Fruit fly (Drosophila melanogaster) whole organism, wandering third instar larva: Measurements from ENCODE around the gene Ssu72.

Source experiments
- Abd-B ChIP-seq: fragments of >200 bp; optimal IDR thresholded peaks from 2 replicates; lab custom pipeline; 2017; ENCODE audit warnings: missing biosample characterization, missing genetic modification characterization
- CG32264 ChIP-seq: fragments of 200-800 bp; sonication (Bioruptor generic); optimal IDR thresholded peaks from 2 replicates; lab custom pipeline; 2016; ENCODE audit warnings: missing biosample characterization, missing genetic modification characterization
- CG9705 ChIP-seq: fragments of 200-800 bp; sonication (Bioruptor generic); optimal IDR thresholded peaks from 2 replicates; lab custom pipeline; 2018; ENCODE audit warnings: missing biosample characterization, mild to moderate bottlenecking, missing genetic modification characterization
- CrebA ChIP-seq: fragments of 200-800 bp; sonication (Bioruptor generic); optimal IDR thresholded peaks from 2 replicates; lab custom pipeline; 2016; ENCODE audit warnings: missing biosample characterization, mild to moderate bottlenecking, missing genetic modification characterization, borderline replicate concordance
- Dfd ChIP-seq: fragments of >200 bp; optimal IDR thresholded peaks from 2 replicates; lab custom pipeline; 2017; ENCODE audit warnings: missing biosample characterization, missing genetic modification characterization
- Dif ChIP-seq: fragments of 200-275, 200-300 bp; sonication (Bioruptor generic); optimal IDR thresholded peaks from 2 replicates; lab custom pipeline; 2018; ENCODE audit warnings: missing biosample characterization, missing genetic modification characterization; ENCODE audit not compliant: partially characterized antibody
- GATAd ChIP-seq: sonication (Bioruptor generic); optimal IDR thresholded peaks from 2 replicates; lab custom pipeline; 2016; ENCODE audit warnings: missing biosample characterization, missing genetic modification characterization
- HLH106 ChIP-seq: fragments of 200-800 bp; optimal IDR thresholded peaks from 3 replicates; lab custom pipeline; 2019; ENCODE audit warnings: missing biosample characterization, mild to moderate bottlenecking, missing genetic modification characterization, moderate library complexity
- Hnf4 ChIP-seq: fragments of 200-800 bp; sonication (Bioruptor generic); optimal IDR thresholded peaks from 2 replicates; lab custom pipeline; 2016; ENCODE audit warnings: missing biosample characterization, mild to moderate bottlenecking, missing genetic modification characterization
- Hr78 ChIP-seq: fragments of >200 bp; optimal IDR thresholded peaks from 2 replicates; lab custom pipeline; 2017; ENCODE audit warnings: missing biosample characterization, missing genetic modification characterization
- Hr83 ChIP-seq: fragments of 200-300 bp; sonication (Bioruptor generic); optimal IDR thresholded peaks from 2 replicates; lab custom pipeline; 2016; ENCODE audit warnings: missing biosample characterization, mild to moderate bottlenecking, missing genetic modification characterization, moderate library complexity; ENCODE audit not compliant: poor library complexity, severe bottlenecking
- Jra ChIP-seq: sonication (Bioruptor generic); optimal IDR thresholded peaks from 2 replicates; lab custom pipeline; 2016; ENCODE audit warnings: missing biosample characterization, missing genetic modification characterization
- Mio ChIP-seq: sonication (Bioruptor generic); optimal IDR thresholded peaks from 2 replicates; lab custom pipeline; 2016; ENCODE audit warnings: missing biosample characterization, missing genetic modification characterization
- Myc ChIP-seq: fragments of >200 bp; optimal IDR thresholded peaks from 2 replicates; lab custom pipeline; 2017
- N ChIP-seq: fragments of >200 bp; optimal IDR thresholded peaks from 2 replicates; lab custom pipeline; 2018; ENCODE audit warnings: missing biosample characterization, missing external identifiers, missing genetic modification characterization
- OdsH ChIP-seq: fragments of 200-800 bp; sonication (Bioruptor generic); optimal IDR thresholded peaks from 2 replicates; lab custom pipeline; 2016; ENCODE audit warnings: missing biosample characterization, mild to moderate bottlenecking, missing genetic modification characterization
- Rel ChIP-seq, 2 experiments: fragments of 200-800 bp; sonication (Bioruptor generic) in 1 of 2; optimal IDR thresholded peaks; 2 replicates in 1 of 2; 3 replicates in 1 of 2; lab custom pipeline; 2016 to 2019; ENCODE audit warnings: mild to moderate bottlenecking in 2 of 2, missing biosample characterization in 2 of 2, missing genetic modification characterization in 2 of 2, moderate library complexity in 1 of 2
- Sp1 ChIP-seq: fragments of 200-800 bp; sonication (Bioruptor generic); optimal IDR thresholded peaks from 3 replicates; lab custom pipeline; 2019; ENCODE audit warnings: missing biosample characterization, mild to moderate bottlenecking, missing genetic modification characterization, moderate library complexity
- Vsx2 ChIP-seq: fragments of 200-300, 225-300 bp; sonication (Bioruptor generic); optimal IDR thresholded peaks from 2 replicates; lab custom pipeline; 2018; ENCODE audit warnings: missing biosample characterization, missing genetic modification characterization; ENCODE audit not compliant: partially characterized antibody
- br ChIP-seq: fragments of 200-800 bp; sonication (Bioruptor generic); optimal IDR thresholded peaks from 2 replicates; lab custom pipeline; 2016; ENCODE audit warnings: missing biosample characterization, missing genetic modification characterization
- brk ChIP-seq: fragments of 200-800 bp; sonication (Bioruptor generic); optimal IDR thresholded peaks from 2 replicates; lab custom pipeline; 2016; ENCODE audit warnings: missing biosample characterization, mild to moderate bottlenecking, missing genetic modification characterization
- dl ChIP-seq, 2 experiments: fragments of 175-275, 200-275 bp in 1 of 2; fragments of 200-275 bp in 1 of 2; sonication (Bioruptor generic); optimal IDR thresholded peaks; lab custom pipeline; 2018; ENCODE audit warnings: mild to moderate bottlenecking in 2 of 2, missing biosample characterization in 2 of 2, missing genetic modification characterization in 2 of 2, moderate library complexity in 2 of 2; ENCODE audit not compliant: partially characterized antibody in 2 of 2, insufficient read depth in 1 of 2
- dmrt93B ChIP-seq: fragments of 200-800 bp; sonication (Bioruptor generic); optimal IDR thresholded peaks from 2 replicates; lab custom pipeline; 2018; ENCODE audit warnings: missing biosample characterization, mild to moderate bottlenecking, missing genetic modification characterization
- dsf ChIP-seq: sonication (Bioruptor generic); optimal IDR thresholded peaks from 2 replicates; lab custom pipeline; 2016; ENCODE audit warnings: missing biosample characterization, missing genetic modification characterization, borderline replicate concordance
- ey ChIP-seq: fragments of 200-800 bp; sonication (Bioruptor generic); optimal IDR thresholded peaks from 2 replicates; lab custom pipeline; 2016; ENCODE audit warnings: missing biosample characterization, missing genetic modification characterization
- foxo ChIP-seq, 2 experiments: fragments of 200-800 bp; sonication (Bioruptor generic); optimal IDR thresholded peaks; 2 replicates in 1 of 2; 3 replicates in 1 of 2; lab custom pipeline; 2016 to 2017; ENCODE audit warnings: missing biosample characterization in 2 of 2, missing genetic modification characterization in 2 of 2
- fru ChIP-seq: fragments of 200-800 bp; sonication (Bioruptor generic); optimal IDR thresholded peaks from 3 replicates; lab custom pipeline; 2016; ENCODE audit warnings: missing biosample characterization, mild to moderate bottlenecking, missing genetic modification characterization
- h ChIP-seq: fragments of 200-800 bp; sonication (Bioruptor generic); optimal IDR thresholded peaks from 3 replicates; lab custom pipeline; 2016; ENCODE audit warnings: missing biosample characterization, mild to moderate bottlenecking, missing genetic modification characterization
- jim ChIP-seq: fragments of 175-275, 200-325 bp; sonication (Bioruptor generic); optimal IDR thresholded peaks from 2 replicates; lab custom pipeline; 2016; ENCODE audit warnings: missing biosample characterization, mild to moderate bottlenecking, missing genetic modification characterization
- lola ChIP-seq: fragments of >200 bp; optimal IDR thresholded peaks from 2 replicates; lab custom pipeline; 2017; ENCODE audit warnings: missing biosample characterization, missing genetic modification characterization
- pan ChIP-seq: fragments of >200 bp; optimal IDR thresholded peaks from 2 replicates; lab custom pipeline; 2017
- psq ChIP-seq: fragments of 200-800 bp; sonication (Bioruptor generic); optimal IDR thresholded peaks from 3 replicates; lab custom pipeline; 2017; ENCODE audit warnings: missing biosample characterization, mild to moderate bottlenecking, missing genetic modification characterization, moderate library complexity
- rgr ChIP-seq: fragments of 200-800 bp; sonication (Bioruptor generic); optimal IDR thresholded peaks from 3 replicates; lab custom pipeline; 2016; ENCODE audit warnings: missing biosample characterization, mild to moderate bottlenecking, missing genetic modification characterization
- sage ChIP-seq: fragments of 200-800 bp; sonication (Bioruptor generic); optimal IDR thresholded peaks from 2 replicates; lab custom pipeline; 2016; ENCODE audit warnings: missing biosample characterization, mild to moderate bottlenecking, missing genetic modification characterization
- sv ChIP-seq: fragments of 200-800 bp; sonication (Bioruptor generic); optimal IDR thresholded peaks from 3 replicates; lab custom pipeline; 2016; ENCODE audit warnings: missing biosample characterization, missing genetic modification characterization
- tai ChIP-seq: sonication (Bioruptor generic); optimal IDR thresholded peaks from 2 replicates; lab custom pipeline; 2016; ENCODE audit warnings: missing biosample characterization, missing genetic modification characterization
- usp ChIP-seq: fragments of >200 bp; optimal IDR thresholded peaks from 2 replicates; lab custom pipeline; 2017; ENCODE audit warnings: missing biosample characterization, missing genetic modification characterization
- woc ChIP-seq: sonication (Bioruptor generic); optimal IDR thresholded peaks from 2 replicates; lab custom pipeline; 2016; ENCODE audit warnings: missing biosample characterization, mild to moderate bottlenecking, missing genetic modification characterization

Ssu72 gene

DNA sequence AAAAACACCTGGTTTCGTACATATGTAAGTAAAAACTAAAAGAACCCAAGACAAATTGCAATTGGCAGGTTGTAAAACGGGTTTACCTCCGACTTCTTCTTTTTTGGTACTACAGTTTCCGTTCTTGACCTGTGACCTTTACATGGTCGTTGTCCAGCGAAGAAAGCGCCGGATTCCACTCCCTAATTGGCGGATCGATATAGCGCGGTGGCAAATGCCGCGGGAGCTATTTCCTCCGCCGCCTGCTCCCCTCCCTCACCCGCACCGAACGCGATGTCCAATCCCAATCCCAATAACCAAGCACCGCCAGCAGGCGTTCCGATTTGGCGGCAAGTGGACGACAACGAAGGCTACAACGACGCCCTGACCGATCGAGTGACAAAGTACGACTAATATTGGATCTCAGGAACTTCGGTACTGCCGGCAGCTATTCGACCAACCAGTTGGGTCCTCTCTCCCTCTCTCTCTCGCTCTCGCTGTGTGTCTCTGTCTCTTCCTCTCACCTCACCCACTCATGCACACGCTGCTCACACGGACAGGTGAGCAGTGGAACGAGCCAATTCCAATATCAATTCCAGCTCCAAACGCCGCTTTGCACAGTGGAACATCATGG, 1.7 kb upstream of the Ssu72 start:
- peak in 1 of 2 experiments; percentile 74 for TF ChIP-seq dl (GFP tag; optimal IDR thresholded peaks at IDR 0.05; lab: Kevin White, UChicago; ENCODE audit: insufficient read depth in 1 of 2, partially characterized antibody in 2 of 2)
- TF ChIP-seq Hr83, result peak; percentile 53
- TF ChIP-seq Vsx2 (GFP tag; lab: Kevin White, UChicago), result peak; percentile 85
- TF ChIP-seq Abd-B, result no peak
- peak; percentile 90 for TF ChIP-seq Dif

DNA sequence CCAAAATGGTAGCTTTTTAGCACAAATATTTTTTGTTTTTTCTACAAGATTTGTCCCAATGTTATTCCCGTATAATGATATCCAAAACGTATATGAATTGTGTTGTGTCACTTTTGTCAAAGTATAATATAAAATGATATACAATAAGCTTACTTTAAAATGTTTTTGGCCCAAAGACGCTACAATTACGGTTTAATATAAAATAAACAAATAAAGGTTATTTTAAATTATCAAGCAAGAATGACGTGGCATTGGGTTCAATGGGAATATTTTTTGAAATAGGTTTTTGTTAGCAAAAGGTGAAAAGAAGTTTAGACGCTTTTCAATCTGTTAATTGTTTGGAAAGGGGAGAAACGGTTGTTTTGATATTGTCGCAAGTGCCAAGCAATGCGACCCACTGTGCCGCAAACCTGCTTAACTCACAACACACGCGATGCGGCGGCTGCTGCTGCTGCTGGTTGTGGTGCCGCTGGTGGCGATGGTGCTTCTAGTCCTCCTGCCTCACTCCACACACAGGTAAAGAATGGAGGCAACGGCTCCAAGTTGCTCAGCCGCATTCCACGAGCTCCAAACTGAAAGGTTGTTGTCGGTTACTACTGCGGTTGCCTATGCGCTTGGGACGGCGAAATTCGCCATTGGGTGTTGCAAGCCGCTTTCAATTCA, 1.0 kb upstream of the Ssu72 start:
- TF ChIP-seq Hr78 (GFP tag; lab: Kevin White, UChicago) (no peak), jim (GFP tag; lab: Kevin White, UChicago) (no peak), Myc (lab: Kevin White, UChicago) (no peak), CrebA (GFP tag; lab: Kevin White, UChicago) (no peak), fru (peak; percentile 37), rgr (GFP tag; lab: Kevin White, UChicago) (peak; percentile 14), sage (GFP tag; lab: Kevin White, UChicago) (no peak), ey (GFP tag; lab: Kevin White, UChicago) (peak; percentile 39), Mio (GFP tag; lab: Kevin White, UChicago) (no peak), lola (GFP tag; lab: Kevin White, UChicago) (no peak), CG9705 (GFP tag; lab: Kevin White, UChicago) (peak; percentile 5), tai (GFP tag; lab: Kevin White, UChicago) (no peak), GATAd (GFP tag; lab: Kevin White, UChicago) (no peak), Abd-B (no peak), Sp1 (GFP tag; lab: Kevin White, UChicago) (peak; percentile 68), br (GFP tag; lab: Kevin White, UChicago) (peak; percentile 34), HLH106 (tag; lab: Kevin White, UChicago) (peak; percentile 64), h (GFP tag; lab: Kevin White, UChicago) (peak; percentile 6), dl (GFP tag; optimal IDR thresholded peaks at IDR 0.05; lab: Kevin White, UChicago; ENCODE audit: insufficient read depth in 1 of 2, partially characterized antibody in 2 of 2) (peak in 1 of 2 experiments; percentile 33), brk (GFP tag; lab: Kevin White, UChicago) (no peak), Dfd (GFP tag; lab: Kevin White, UChicago) (no peak), sv (no peak), psq (GFP tag; lab: Kevin White, UChicago) (peak; percentile 37), woc (GFP tag; lab: Kevin White, UChicago) (peak; percentile 79), OdsH (GFP tag; lab: Kevin White, UChicago) (peak; percentile 16), Hr83 (peak; percentile 3), usp (GFP tag; lab: Kevin White, UChicago) (no peak), N (no peak), Rel (GFP tag; optimal IDR thresholded peaks at IDR 0.05; lab: Kevin White, UChicago) (no peak), Rel (tag; optimal IDR thresholded peaks at IDR 0.05; lab: Kevin White, UChicago) (no peak), Vsx2 (GFP tag; lab: Kevin White, UChicago) (no peak), Dif (no peak), Jra (GFP tag; lab: Kevin White, UChicago) (no peak), pan (no peak), Hnf4 (no peak), foxo (GFP tag; optimal IDR thresholded peaks at IDR 0.05; lab: Kevin White, UChicago) (peak in 1 of 2 experiments; percentile 45), dsf (no peak), CG32264 (GFP tag; lab: Kevin White, UChicago) (no peak), dmrt93B (GFP tag; lab: Kevin White, UChicago) (no peak)
